Worm (Caenorhabditis elegans) whole organism, young adult: ENCODE data around the gene F19G12.11.

Source experiments
- B0336.3 ChIP-seq: fragments of 200-800 bp; sonication (Bioruptor generic); IDR thresholded peaks from 2 replicates; pipeline ENCODE4 v1.3.6; 2022; ENCODE audit warnings: missing genetic modification characterization, missing compliant biosample characterization
- C06A6.2 ChIP-seq: fragments of 200-800 bp; sonication (Bioruptor generic); conservative IDR thresholded peaks from 2 replicates; pipeline ENCODE4 v1.3.6; 2022; ENCODE audit warnings: missing genetic modification characterization, missing compliant biosample characterization
- F10E7.11 ChIP-seq: sonication (generic microtip); optimal IDR thresholded peaks from 2 replicates; lab custom pipeline; 2017; ENCODE audit warnings: mild to moderate bottlenecking, missing genetic modification characterization, moderate library complexity, missing compliant biosample characterization
- F22D6.2 ChIP-seq: sonication (generic microtip); optimal IDR thresholded peaks from 2 replicates; lab custom pipeline; 2016; ENCODE audit warnings: mild to moderate bottlenecking, missing genetic modification characterization, missing compliant biosample characterization
- K12H6.12 ChIP-seq: fragments of 200-800 bp; sonication (Bioruptor generic); optimal IDR thresholded peaks from 2 replicates; lab custom pipeline; 2018; ENCODE audit warnings: mild to moderate bottlenecking, missing genetic modification characterization, missing compliant biosample characterization
- ZK185.1 ChIP-seq: sonication (generic microtip); optimal IDR thresholded peaks from 2 replicates; lab custom pipeline; 2016; ENCODE audit warnings: mild to moderate bottlenecking, missing genetic modification characterization, missing compliant biosample characterization; ENCODE audit not compliant: poor library complexity, severe bottlenecking
- attf-5 ChIP-seq: fragments of 200-800 bp; sonication (Bioruptor generic); optimal IDR thresholded peaks from 2 replicates; lab custom pipeline; 2018; ENCODE audit warnings: mild to moderate bottlenecking, missing genetic modification characterization, missing compliant biosample characterization
- bed-1 ChIP-seq: fragments of 200-800 bp; sonication (Bioruptor generic); IDR thresholded peaks from 2 replicates; pipeline ENCODE4 v1.3.6; 2022; ENCODE audit warnings: missing genetic modification reagents, missing genetic modification characterization, missing compliant biosample characterization
- cebp-1 ChIP-seq, 2 experiments: fragments of 200-800 bp in 1 of 2; sonication (Bioruptor generic) in 1 of 2; sonication (generic microtip) in 1 of 2; IDR thresholded peaks in 1 of 2; optimal IDR thresholded peaks in 1 of 2; 2 replicates each; pipeline versions ENCODE4 v1.3.6 to Lab custom; 2017 to 2022; ENCODE audit warnings: missing compliant biosample characterization in 2 of 2, missing genetic modification characterization in 2 of 2, mild to moderate bottlenecking in 1 of 2, missing genetic modification reagents in 1 of 2, moderate library complexity in 1 of 2
- ceh-27 ChIP-seq: fragments of 200-800 bp; sonication (Bioruptor generic); optimal IDR thresholded peaks from 2 replicates; lab custom pipeline; 2018; ENCODE audit warnings: mild to moderate bottlenecking, missing genetic modification characterization, moderate library complexity, missing compliant biosample characterization
- ceh-91 ChIP-seq: fragments of 200-800 bp; sonication (Bioruptor generic); IDR thresholded peaks from 2 replicates; pipeline ENCODE4 v1.3.6; 2022; ENCODE audit warnings: missing genetic modification reagents, missing genetic modification characterization, missing compliant biosample characterization
- chd-7 ChIP-seq: sonication (generic microtip); optimal IDR thresholded peaks from 2 replicates; lab custom pipeline; 2016; ENCODE audit warnings: mild to moderate bottlenecking, missing genetic modification characterization, moderate library complexity, missing compliant biosample characterization
- die-1 ChIP-seq: sonication (generic microtip); optimal IDR thresholded peaks from 2 replicates; lab custom pipeline; 2016; ENCODE audit warnings: missing genotype, mild to moderate bottlenecking, missing genetic modification characterization, missing compliant biosample characterization
- dox-1 ChIP-seq: fragments of 200-800 bp; sonication (Bioruptor generic); IDR thresholded peaks from 2 replicates; pipeline ENCODE4 v1.3.6; 2022; ENCODE audit warnings: missing genetic modification reagents, missing genetic modification characterization, missing compliant biosample characterization
- egl-44 ChIP-seq: fragments of 200-800 bp; sonication (Bioruptor generic); IDR thresholded peaks from 2 replicates; pipeline ENCODE4 v1.3.6; 2022; ENCODE audit warnings: missing genetic modification reagents, missing genetic modification characterization, missing compliant biosample characterization
- egrh-3 ChIP-seq: fragments of 200-800 bp; sonication (Bioruptor generic); IDR thresholded peaks from 2 replicates; pipeline ENCODE4 v1.3.6; 2022; ENCODE audit warnings: missing genetic modification reagents, missing genetic modification characterization, missing compliant biosample characterization
- gei-17 ChIP-seq: fragments of 200-800 bp; sonication (Bioruptor generic); optimal IDR thresholded peaks from 2 replicates; lab custom pipeline; 2018; ENCODE audit warnings: mild to moderate bottlenecking, missing genetic modification characterization, missing compliant biosample characterization
- hlh-12 ChIP-seq: sonication (generic microtip); optimal IDR thresholded peaks from 2 replicates; lab custom pipeline; 2016; ENCODE audit warnings: missing genetic modification characterization, missing compliant biosample characterization
- hmg-20 ChIP-seq: fragments of 200-800 bp; sonication (Bioruptor generic); IDR thresholded peaks from 2 replicates; pipeline ENCODE4 v1.3.6; 2022; ENCODE audit warnings: missing genetic modification reagents, missing genetic modification characterization, missing compliant biosample characterization
- hsf-1 ChIP-seq: fragments of 200-800 bp; sonication (Bioruptor generic); IDR thresholded peaks from 2 replicates; pipeline ENCODE4 v1.3.6; 2022; ENCODE audit warnings: missing genetic modification reagents, missing genetic modification characterization, missing compliant biosample characterization
- lin-35 ChIP-seq, 3 experiments: fragments of 150-350 bp in 2 of 3; sonication (generic microtip) in 1 of 3; optimal IDR thresholded peaks; 2 replicates each; lab custom pipeline; 2014 to 2018; ENCODE audit warnings: missing biosample characterization in 3 of 3, missing genetic modification characterization in 3 of 3, missing genetic modification reagents in 3 of 3
- lir-1 ChIP-seq: fragments of 200-800 bp; sonication (Bioruptor generic); conservative IDR thresholded peaks from 2 replicates; pipeline ENCODE4 v1.3.6; 2022; ENCODE audit warnings: missing genetic modification reagents, missing genetic modification characterization, missing compliant biosample characterization
- madf-3 ChIP-seq: fragments of 200-800 bp; sonication (Bioruptor generic); IDR thresholded peaks from 2 replicates; pipeline ENCODE4 v1.3.6; 2022; ENCODE audit warnings: missing genetic modification reagents, missing genetic modification characterization, missing compliant biosample characterization
- nhr-179 ChIP-seq: sonication (generic microtip); optimal IDR thresholded peaks from 2 replicates; lab custom pipeline; 2016; ENCODE audit warnings: mild to moderate bottlenecking, missing genetic modification characterization, missing compliant biosample characterization
- rec-8 ChIP-seq, 2 experiments: sonication (generic microtip); optimal IDR thresholded peaks; 2 replicates each; lab custom pipeline; 2016; ENCODE audit warnings: mild to moderate bottlenecking in 2 of 2, missing genetic modification characterization in 2 of 2, missing genetic modification reagents in 2 of 2, missing genotype in 2 of 2, missing biosample characterization in 1 of 2, missing compliant biosample characterization in 1 of 2, moderate library complexity in 1 of 2
- sdz-38 ChIP-seq: sonication (generic microtip); optimal IDR thresholded peaks from 2 replicates; lab custom pipeline; 2016; ENCODE audit warnings: missing genotype, missing genetic modification characterization, missing compliant biosample characterization
- snpc-1.3 ChIP-seq: sonication (generic microtip); optimal IDR thresholded peaks from 2 replicates; lab custom pipeline; 2017; ENCODE audit warnings: missing genetic modification characterization, mild to moderate bottlenecking, missing compliant biosample characterization, antibody characterized with exemption, moderate library complexity, missing genotype, missing genetic modification reagents; ENCODE audit not compliant: insufficient read depth
- zfh-2 ChIP-seq: fragments of 200-800 bp; sonication (Bioruptor generic); conservative IDR thresholded peaks from 2 replicates; pipeline ENCODE4 v1.3.6; 2022; ENCODE audit warnings: missing genetic modification reagents, missing genetic modification characterization, missing compliant biosample characterization
- ztf-18 ChIP-seq: sonication (generic microtip); optimal IDR thresholded peaks from 2 replicates; lab custom pipeline; 2016; ENCODE audit warnings: missing genotype, mild to moderate bottlenecking, missing genetic modification characterization, missing compliant biosample characterization
- ztf-28 ChIP-seq: fragments of 200-800 bp; sonication (Bioruptor generic); IDR thresholded peaks from 2 replicates; pipeline ENCODE4 v1.3.6; 2022; ENCODE audit warnings: missing genetic modification reagents, missing genetic modification characterization, missing compliant biosample characterization
- ztf-6 ChIP-seq: fragments of 200-800 bp; sonication (Bioruptor generic); IDR thresholded peaks from 2 replicates; pipeline ENCODE4 v1.3.6; 2022; ENCODE audit warnings: missing genetic modification reagents, missing genetic modification characterization, missing compliant biosample characterization

F19G12.11 gene

ce11 chrX:1441602-1442183, 15.4 kb upstream of the F19G12.11 start:
- TF ChIP-seq hlh-12 (tag; lab: Kevin White, UChicago) (no peak), ceh-91 (GFP tag; lab: Robert Waterston, UW) (no peak), die-1 (tag; lab: Kevin White, UChicago) (no peak), zfh-2 (GFP tag; lab: Robert Waterston, UW) (peak; percentile 79), K12H6.12 (tag; lab: Kevin White, UChicago) (no peak), madf-3 (GFP tag; lab: Robert Waterston, UW) (no peak), egrh-3 (GFP tag; lab: Robert Waterston, UW) (peak; percentile 79; the same call in 1 of the 2 replicates)

- TF ChIP-seq ztf-28 (GFP tag; lab: Robert Waterston, UW) (no peak), snpc-1.3 (tag; lab: Kevin White, UChicago) (no peak), F10E7.11 (tag; lab: Kevin White, UChicago) (no peak), sdz-38 (tag; lab: Kevin White, UChicago) (no peak), rec-8 (tag; optimal IDR thresholded peaks at IDR 0.05; lab: Kevin White, UChicago) (no peak), ztf-6 (GFP tag; lab: Robert Waterston, UW) (no peak), hmg-20 (GFP tag; lab: Robert Waterston, UW) (no peak), madf-3 (GFP tag; lab: Robert Waterston, UW) (no peak), lir-1 (GFP tag; lab: Robert Waterston, UW) (no peak), nhr-179 (tag; lab: Kevin White, UChicago) (no peak), attf-5 (GFP tag; lab: Kevin White, UChicago) (no peak), hsf-1 (no peak), ztf-18 (no peak), bed-1 (GFP tag; lab: Robert Waterston, UW) (no peak)
Observed at ce11 chrX:1440161-1440560, 13.8 kb upstream of the F19G12.11 start, which contains the start of gene sedl-1. Gene sedl-1 (minus strand): TSS chrX:1440261.

ce11 chrX:1438925-1439324, 12.6 kb upstream of the F19G12.11 start:
- no peak for TF ChIP-seq B0336.3 (GFP tag; lab: Robert Waterston, UW)
- 0 out of 2 replicates have a peak, but pooled peaks have one; percentile 8 for TF ChIP-seq dox-1 (GFP tag; lab: Robert Waterston, UW)
- TF ChIP-seq cebp-1 (GFP tag; IDR thresholded peaks at IDR 0.05; lab: Robert Waterston, UW) = no peak
- TF ChIP-seq cebp-1 (tag; optimal IDR thresholded peaks at IDR 0.05; lab: Kevin White, UChicago) = peak; percentile 24
- TF ChIP-seq lin-35 (GFP tag; optimal IDR thresholded peaks at IDR 0.05; lab: Kevin White, UChicago) = peak in 1 of 3 experiments; percentile 25

- TF ChIP-seq gei-17 (peak; percentile 59), C06A6.2 (GFP tag; lab: Robert Waterston, UW) (no peak), cebp-1 (GFP tag; IDR thresholded peaks at IDR 0.05; lab: Robert Waterston, UW) (no peak), cebp-1 (tag; optimal IDR thresholded peaks at IDR 0.05; lab: Kevin White, UChicago) (peak; percentile 9), hlh-12 (tag; lab: Kevin White, UChicago) (no peak), ZK185.1 (tag; lab: Kevin White, UChicago) (peak; percentile 8), ceh-27 (GFP tag; lab: Kevin White, UChicago) (no peak), egl-44 (GFP tag; lab: Robert Waterston, UW) (0 out of 2 replicates have a peak, but pooled peaks have one; percentile 23), chd-7 (tag; lab: Kevin White, UChicago) (no peak), dox-1 (GFP tag; lab: Robert Waterston, UW) (peak; percentile 31; the same call in 1 of the 2 replicates), F22D6.2 (tag; lab: Kevin White, UChicago) (no peak)
Observed at ce11 chrX:1437097-1437496, 10.8 kb upstream of the F19G12.11 start.
